Worm (Caenorhabditis elegans): Measurements from ENCODE around the gene srx-95.
A peak's percentile ranks its signal among the peaks of the same experiment; 100 is the strongest.
"Not testable (repeated sequence)": the region's sequence is repeated elsewhere in the genome, so short reads cannot be mapped to it uniquely, and the experiment has no call there.

srx-95 gene

DNA sequence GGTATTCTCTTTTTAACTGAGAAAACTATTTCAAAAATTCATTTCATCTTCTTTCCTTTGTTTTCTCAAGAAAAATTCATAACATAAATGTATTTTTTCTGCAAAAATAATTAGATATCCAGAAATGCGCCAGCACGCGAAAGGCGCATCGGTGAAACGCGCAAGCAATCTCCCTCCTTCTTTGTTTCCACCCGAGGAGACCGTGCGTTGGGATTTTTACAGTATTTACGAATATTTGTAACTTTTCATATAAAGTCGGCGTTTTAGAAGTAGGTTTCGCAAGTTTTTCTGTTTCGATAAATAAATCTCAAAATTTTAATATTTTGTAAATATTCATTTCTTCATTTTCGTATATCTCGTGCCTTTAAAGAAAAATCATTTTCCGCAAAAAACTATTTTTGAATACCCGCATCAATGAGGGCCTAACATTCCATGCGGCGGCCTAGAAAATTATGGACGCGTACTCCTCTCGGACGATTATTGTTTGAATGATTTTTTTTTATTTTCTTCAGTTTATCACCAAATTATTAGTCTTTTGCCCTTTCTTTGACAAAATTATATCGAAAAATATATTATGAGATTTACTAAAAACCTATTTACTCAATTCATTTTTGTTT lies 22.0 kb upstream of the srx-95 start, which contains the start of gene ssup-72 (continued):
- TF ChIP-seq unc-98 (GFP tag; IDR thresholded peaks at IDR 0.05) (no peak), elt-3 (tag; optimal IDR thresholded peaks at IDR 0.05) (peak in 2 of 6 experiments; percentile 32 to 47), ceh-90 (tag; optimal IDR thresholded peaks at IDR 0.05) (peak; percentile 86), lin-39 (tag; optimal IDR thresholded peaks at IDR 0.05) (no peak), nhr-84 (tag; optimal IDR thresholded peaks at IDR 0.05) (no peak), fkh-8 (tag; optimal IDR thresholded peaks at IDR 0.05) (peak; percentile 74), unc-62 (GFP tag; optimal IDR thresholded peaks at IDR 0.05) (no peak), ceh-8 (GFP tag; optimal IDR thresholded peaks at IDR 0.05) (no peak), nhr-12 (tag; optimal IDR thresholded peaks at IDR 0.05) (no peak), ets-5 (GFP tag; IDR thresholded peaks at IDR 0.05) (no peak), dsc-1 (tag; optimal IDR thresholded peaks at IDR 0.05) (peak; percentile 81), pax-3 (tag; optimal IDR thresholded peaks at IDR 0.05) (peak; percentile 85), fos-1 (tag; optimal IDR thresholded peaks at IDR 0.05) (no peak), nhr-20 (tag; optimal IDR thresholded peaks at IDR 0.05) (peak; percentile 83), aha-1 (tag; optimal IDR thresholded peaks at IDR 0.05) (no peak), vab-15 (tag; optimal IDR thresholded peaks at IDR 0.05) (no peak), ama-1 (optimal IDR thresholded peaks at IDR 0.05) (no peak), unc-130 (tag; optimal IDR thresholded peaks at IDR 0.05) (peak; percentile 76), elt-2 (tag; optimal IDR thresholded peaks at IDR 0.05) (peak; percentile 35), C04F5.9 (tag; optimal IDR thresholded peaks at IDR 0.05) (peak; percentile 54), swsn-7 (tag; optimal IDR thresholded peaks at IDR 0.05) (peak; percentile 80), lin-13 (GFP tag; optimal IDR thresholded peaks at IDR 0.05) (peak; percentile 52), unc-30 (tag; optimal IDR thresholded peaks at IDR 0.05) (no peak), unc-86 (tag; optimal IDR thresholded peaks at IDR 0.05) (peak; percentile 77), lin-15B (tag; optimal IDR thresholded peaks at IDR 0.05) (peak; percentile 39), zip-4 (GFP tag; optimal IDR thresholded peaks at IDR 0.05) (no peak), C34B4.2 (tag; optimal IDR thresholded peaks at IDR 0.05) (no peak), mef-2 (tag; optimal IDR thresholded peaks at IDR 0.05) (no peak), hlh-4 (tag; optimal IDR thresholded peaks at IDR 0.05) (no peak), xbp-1 (tag; optimal IDR thresholded peaks at IDR 0.05) (peak; percentile 78), Y116A8C.19 (tag; optimal IDR thresholded peaks at IDR 0.05; ENCODE audit: borderline replicate concordance) (peak; percentile 67), zag-1 (tag; optimal IDR thresholded peaks at IDR 0.05) (no peak), ceh-63 (GFP tag; optimal IDR thresholded peaks at IDR 0.05) (no peak), tbx-2 (tag; optimal IDR thresholded peaks at IDR 0.05) (peak; percentile 84), ceh-82 (tag; optimal IDR thresholded peaks at IDR 0.05) (peak; percentile 18 to 61 (median 24)), ceh-88 (GFP tag; IDR thresholded peaks at IDR 0.05) (peak; percentile 62; the same call in 1 of the 2 replicates), rnt-1 (tag; optimal IDR thresholded peaks at IDR 0.05) (peak; percentile 96), skn-1 (tag; optimal IDR thresholded peaks at IDR 0.05) (peak; percentile 45), nhr-71 (tag; optimal IDR thresholded peaks at IDR 0.05) (peak; percentile 90), grh-1 (GFP tag; IDR thresholded peaks at IDR 0.05) (peak; percentile 51; the same call in 1 of the 2 replicates), lsy-2 (tag; optimal IDR thresholded peaks at IDR 0.05) (peak; percentile 77 to 79)

ce11 chrII:6775076-6775475 lies 20.5 kb upstream of the srx-95 start, which contains the start of gene agr-1:
TSS of gene agr-1 (minus strand) at chrII:6775176.
- not testable (repeated sequence) for TF ChIP-seq efl-3 (GFP tag; optimal IDR thresholded peaks at IDR 0.05); ztf-11 (tag; optimal IDR thresholded peaks at IDR 0.05); lsy-2 (tag; optimal IDR thresholded peaks at IDR 0.05)
